Worm (Caenorhabditis elegans) whole organism, L4 larva: ENCODE data around the gene ZK1067.4.

Experiments used
- D1046.2 ChIP-seq: fragments of 200-800 bp; sonication (Bioruptor generic); IDR thresholded peaks from 2 replicates; pipeline ENCODE4 v1.3.6; 2022; ENCODE audit warnings: missing genetic modification characterization, missing compliant biosample characterization
- F37D6.2 ChIP-seq: sonication (generic microtip); optimal IDR thresholded peaks from 2 replicates; lab custom pipeline; 2016; ENCODE audit warnings: mild to moderate bottlenecking, missing genetic modification characterization, missing compliant biosample characterization
- F49E8.2 ChIP-seq: sonication (generic microtip); optimal IDR thresholded peaks from 2 replicates; lab custom pipeline; 2016; ENCODE audit warnings: missing compliant biosample characterization, mild to moderate bottlenecking, missing genetic modification characterization, borderline replicate concordance
- T26A8.4 ChIP-seq: fragments of 200-800 bp; sonication (Bioruptor generic); IDR thresholded peaks from 2 replicates; pipeline ENCODE4 v1.3.6; 2022; ENCODE audit warnings: missing genetic modification characterization, missing compliant biosample characterization
- Y105C5A.15 ChIP-seq: fragments of 200-800 bp; sonication (Bioruptor generic); IDR thresholded peaks from 2 replicates; pipeline ENCODE4 v1.3.6; 2022; ENCODE audit warnings: missing genetic modification characterization, missing compliant biosample characterization
- Y48G9A.11 ChIP-seq: fragments of 200-800 bp; sonication (Bioruptor generic); IDR thresholded peaks from 2 replicates; pipeline ENCODE4 v1.3.6; 2022; ENCODE audit warnings: missing genetic modification reagents, missing genetic modification characterization, missing compliant biosample characterization
- ZK337.2 ChIP-seq: fragments of 200-800 bp; sonication (Bioruptor generic); IDR thresholded peaks from 2 replicates; pipeline ENCODE4 v1.3.6; 2022; ENCODE audit warnings: missing genetic modification reagents, missing genetic modification characterization, missing compliant biosample characterization
- arid-1 ChIP-seq: fragments of 200-800 bp; sonication (Bioruptor generic); conservative IDR thresholded peaks from 2 replicates; pipeline ENCODE4 v1.3.6; 2022; ENCODE audit warnings: missing genetic modification reagents, missing genetic modification characterization, missing compliant biosample characterization
- attf-4 ChIP-seq: sonication (generic microtip); optimal IDR thresholded peaks from 3 replicates; lab custom pipeline; 2017; ENCODE audit warnings: missing biosample characterization, missing genetic modification characterization
- ceh-20 ChIP-seq: fragments of 200-800 bp; sonication (Bioruptor generic); IDR thresholded peaks from 2 replicates; pipeline ENCODE4 v1.3.6; 2022; ENCODE audit warnings: missing genetic modification reagents, missing genetic modification characterization, missing compliant biosample characterization
- ceh-32 ChIP-seq: sonication (generic microtip); optimal IDR thresholded peaks from 2 replicates; lab custom pipeline; 2016; ENCODE audit warnings: mild to moderate bottlenecking, missing genetic modification characterization, missing compliant biosample characterization; ENCODE audit not compliant: poor library complexity
- ceh-44 ChIP-seq: fragments of 200-800 bp; sonication (Bioruptor generic); IDR thresholded peaks from 2 replicates; pipeline ENCODE4 v1.3.6; 2022; ENCODE audit warnings: missing genetic modification reagents, missing genetic modification characterization, missing compliant biosample characterization
- daf-16 ChIP-seq, 3 experiments: sonication (generic microtip); optimal IDR thresholded peaks; 2 replicates each; lab custom pipeline; 2016 to 2017; ENCODE audit warnings: missing genetic modification characterization in 3 of 3, missing genetic modification reagents in 3 of 3, mild to moderate bottlenecking in 2 of 3, missing compliant biosample characterization in 2 of 3, missing biosample characterization in 1 of 3, moderate library complexity in 1 of 3
- dmd-6 ChIP-seq: fragments of 200-800 bp; sonication (Bioruptor generic); IDR thresholded peaks from 2 replicates; pipeline ENCODE4 v1.3.6; 2022; ENCODE audit warnings: missing genetic modification reagents, missing genetic modification characterization, missing compliant biosample characterization
- dpl-1 ChIP-seq: fragments of 150-350 bp; optimal IDR thresholded peaks from 2 replicates; lab custom pipeline; 2014; ENCODE audit warnings: missing biosample characterization, missing genetic modification reagents, missing genetic modification characterization
- dve-1 ChIP-seq: sonication (generic microtip); optimal IDR thresholded peaks from 2 replicates; lab custom pipeline; 2017; ENCODE audit warnings: antibody characterized with exemption, mild to moderate bottlenecking, missing genetic modification characterization, missing compliant biosample characterization; ENCODE audit not compliant: insufficient read depth
- fos-1 ChIP-seq: fragments of 150-350 bp; optimal IDR thresholded peaks from 2 replicates; lab custom pipeline; 2014; ENCODE audit warnings: missing biosample characterization, missing genetic modification characterization
- hlh-11 ChIP-seq: fragments of 200-800 bp; sonication (Bioruptor generic); optimal IDR thresholded peaks from 2 replicates; lab custom pipeline; 2018; ENCODE audit warnings: mild to moderate bottlenecking, missing genetic modification characterization, missing compliant biosample characterization
- hlh-30 ChIP-seq: sonication (generic microtip); optimal IDR thresholded peaks from 2 replicates; lab custom pipeline; 2017; ENCODE audit warnings: antibody characterized with exemption, mild to moderate bottlenecking, missing genetic modification characterization, missing compliant biosample characterization; ENCODE audit not compliant: insufficient read depth
- hmg-1.1 ChIP-seq: fragments of 200-800 bp; sonication (Bioruptor generic); IDR thresholded peaks from 2 replicates; pipeline ENCODE4 v1.3.6; 2022; ENCODE audit warnings: missing genetic modification reagents, missing genetic modification characterization, missing compliant biosample characterization
- lim-7 ChIP-seq: fragments of 200-800 bp; sonication (Bioruptor generic); IDR thresholded peaks from 2 replicates; pipeline ENCODE4 v1.3.6; 2022; ENCODE audit warnings: missing genetic modification characterization, missing compliant biosample characterization
- lin-38 ChIP-seq: fragments of 200-800 bp; sonication (Bioruptor generic); IDR thresholded peaks from 2 replicates; pipeline ENCODE4 v1.3.6; 2022; ENCODE audit warnings: missing genetic modification reagents, missing genetic modification characterization, missing compliant biosample characterization
- lin-39 ChIP-seq: fragments of 150-350 bp; optimal IDR thresholded peaks from 2 replicates; lab custom pipeline; 2014; ENCODE audit warnings: missing biosample characterization, missing genetic modification reagents, missing genetic modification characterization
- lsy-2 ChIP-seq, 2 experiments: fragments of 150-350 bp in 1 of 2; sonication (generic microtip) in 1 of 2; optimal IDR thresholded peaks; 2 replicates each; lab custom pipeline; 2014 to 2017; ENCODE audit warnings: missing biosample characterization in 2 of 2, missing genetic modification characterization in 2 of 2
- madf-9 ChIP-seq: fragments of 200-800 bp; sonication (Bioruptor generic); conservative IDR thresholded peaks from 2 replicates; pipeline ENCODE4 v1.3.6; 2022; ENCODE audit warnings: missing genetic modification reagents, missing genetic modification characterization, missing compliant biosample characterization
- mdt-29 ChIP-seq: fragments of 200-800 bp; sonication (Bioruptor generic); IDR thresholded peaks from 2 replicates; pipeline ENCODE4 v1.3.6; 2022; ENCODE audit warnings: missing genetic modification reagents, missing genetic modification characterization, missing compliant biosample characterization
- mep-1 ChIP-seq: fragments of 150-350 bp; sonication (generic microtip); optimal IDR thresholded peaks from 3 replicates; lab custom pipeline; 2014; ENCODE audit warnings: missing biosample characterization, missing genetic modification characterization
- nhr-237 ChIP-seq: sonication (generic microtip); optimal IDR thresholded peaks from 2 replicates; lab custom pipeline; 2017; ENCODE audit warnings: missing biosample characterization, missing genetic modification characterization
- nhr-28 ChIP-seq: fragments of 150-350 bp; optimal IDR thresholded peaks from 2 replicates; lab custom pipeline; 2014; ENCODE audit warnings: missing biosample characterization, missing genetic modification characterization
- nhr-42 ChIP-seq: fragments of 200-800 bp; sonication (Bioruptor generic); IDR thresholded peaks from 2 replicates; pipeline ENCODE4 v1.3.6; 2022; ENCODE audit warnings: missing genetic modification characterization, missing compliant biosample characterization
- nhr-48 ChIP-seq: sonication (generic microtip); optimal IDR thresholded peaks from 2 replicates; lab custom pipeline; 2016; ENCODE audit warnings: mild to moderate bottlenecking, missing genetic modification characterization, missing compliant biosample characterization
- pha-4 ChIP-seq, 2 experiments: fragments of 150-350 bp in 1 of 2; fragments of 200-800 bp in 1 of 2; sonication (Bioruptor generic) in 1 of 2; IDR thresholded peaks in 1 of 2; optimal IDR thresholded peaks in 1 of 2; 2 replicates each; pipeline versions ENCODE4 v1.3.6 to Lab custom; 2014 to 2022; ENCODE audit warnings: missing genetic modification characterization in 2 of 2, missing genetic modification reagents in 2 of 2, missing biosample characterization in 1 of 2, missing compliant biosample characterization in 1 of 2
- php-3 ChIP-seq: fragments of 200-800 bp; sonication (Bioruptor generic); IDR thresholded peaks from 2 replicates; pipeline ENCODE4 v1.3.6; 2022; ENCODE audit warnings: missing genetic modification reagents, missing genetic modification characterization, missing compliant biosample characterization
- pqm-1 ChIP-seq: sonication (generic microtip); optimal IDR thresholded peaks from 2 replicates; lab custom pipeline; 2017; ENCODE audit warnings: missing biosample characterization, missing genetic modification characterization
- sdz-12 ChIP-seq: fragments of 200-800 bp; sonication (Bioruptor generic); optimal IDR thresholded peaks from 2 replicates; lab custom pipeline; 2018; ENCODE audit warnings: mild to moderate bottlenecking, missing genetic modification characterization, missing compliant biosample characterization
- set-16 ChIP-seq: fragments of 200-800 bp; sonication (Bioruptor generic); IDR thresholded peaks from 2 replicates; pipeline ENCODE4 v1.3.6; 2022; ENCODE audit warnings: missing genetic modification reagents, missing genetic modification characterization, missing compliant biosample characterization
- snpc-4 ChIP-seq: fragments of 150-350 bp; optimal IDR thresholded peaks from 2 replicates; lab custom pipeline; 2014; ENCODE audit warnings: missing biosample characterization, missing genetic modification characterization
- spr-1 ChIP-seq: sonication (generic microtip); optimal IDR thresholded peaks from 2 replicates; lab custom pipeline; 2016; ENCODE audit warnings: mild to moderate bottlenecking, missing genetic modification characterization, missing compliant biosample characterization
- tag-97 ChIP-seq: fragments of 200-800 bp; sonication (Bioruptor generic); IDR thresholded peaks from 2 replicates; pipeline ENCODE4 v1.3.6; 2022; ENCODE audit warnings: missing genetic modification characterization, missing compliant biosample characterization
- unc-62 ChIP-seq, 3 experiments: fragments of 150-350 bp in 1 of 3; sonication (generic microtip); optimal IDR thresholded peaks in 2 of 3; peaks in 1 of 3; 1 replicate in 1 of 3; 2 replicates in 2 of 3; lab custom pipeline; 2014 to 2017; ENCODE audit warnings: missing biosample characterization in 3 of 3, missing genetic modification characterization in 3 of 3, missing genetic modification reagents in 3 of 3, missing genotype in 1 of 3
- vab-7 ChIP-seq: fragments of 200-800 bp; sonication (Bioruptor generic); IDR thresholded peaks from 2 replicates; pipeline ENCODE4 v1.3.6; 2022; ENCODE audit warnings: missing genetic modification reagents, missing genetic modification characterization, missing compliant biosample characterization
- zag-1 ChIP-seq: fragments of 150-350 bp; optimal IDR thresholded peaks from 2 replicates; lab custom pipeline; 2014; ENCODE audit warnings: missing biosample characterization, missing genetic modification characterization
- zip-11 ChIP-seq: fragments of 200-800 bp; sonication (Bioruptor generic); IDR thresholded peaks from 2 replicates; pipeline ENCODE4 v1.3.6; 2022; ENCODE audit warnings: missing genetic modification characterization, missing compliant biosample characterization
- zip-2 ChIP-seq: fragments of 150-350 bp; optimal IDR thresholded peaks from 2 replicates; lab custom pipeline; 2014; ENCODE audit warnings: missing biosample characterization, missing genetic modification characterization
- ztf-7 ChIP-seq: fragments of 150-350 bp; optimal IDR thresholded peaks from 2 replicates; lab custom pipeline; 2014; ENCODE audit warnings: missing biosample characterization, missing genetic modification characterization

The ZK1067.4 gene

DNA sequence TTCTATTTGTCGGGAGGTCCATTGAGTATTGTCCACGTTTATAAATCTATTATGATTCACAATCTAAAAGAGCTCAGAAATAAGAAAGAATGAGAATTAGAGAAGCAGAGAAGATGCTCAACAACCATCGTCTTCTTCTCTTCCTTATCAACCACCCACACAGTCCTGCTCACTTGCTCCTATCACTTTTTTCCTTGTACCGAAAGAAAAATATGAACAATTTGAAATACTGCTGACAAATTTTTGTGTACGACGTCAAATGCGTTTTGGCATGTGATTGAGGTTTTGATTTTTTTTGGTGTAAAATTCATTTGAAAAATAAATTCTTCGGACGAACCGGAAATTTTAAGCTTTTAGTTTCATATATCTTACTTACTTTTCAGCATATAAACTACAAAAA lies 13.9 kb upstream of the ZK1067.4 start:
- TF ChIP-seq mep-1 (tag; lab: Kevin White, UChicago), result peak; percentile 2
- no peak for TF ChIP-seq mdt-29
- no peak for TF ChIP-seq ceh-20 (GFP tag; lab: Robert Waterston, UW)
- TF ChIP-seq hlh-11 (tag; lab: Kevin White, UChicago), result peak; percentile 67
- TF ChIP-seq dve-1 (tag; lab: Kevin White, UChicago), result peak; percentile 46
- TF ChIP-seq dmd-6, result peak; percentile 58; the same call in 1 of the 2 replicates
- TF ChIP-seq daf-16 (GFP tag; optimal IDR thresholded peaks at IDR 0.05; lab: Kevin White, UChicago), result no peak
- TF ChIP-seq daf-16 (tag; optimal IDR thresholded peaks at IDR 0.05; lab: Kevin White, UChicago), result peak; percentile 79
- TF ChIP-seq php-3 (GFP tag; lab: Robert Waterston, UW), result no peak
- peak; percentile 43 for TF ChIP-seq nhr-28
- TF ChIP-seq pqm-1 (tag; lab: Kevin White, UChicago), result peak; percentile 86
- no peak for TF ChIP-seq zip-11 (GFP tag; lab: Robert Waterston, UW)
- no peak for TF ChIP-seq Y48G9A.11
- TF ChIP-seq hlh-30, result peak; percentile 53
- no peak for TF ChIP-seq F37D6.2 (tag; lab: Kevin White, UChicago)
- TF ChIP-seq ZK337.2 (GFP tag; lab: Robert Waterston, UW), result no peak
- TF ChIP-seq, all 104 proteins: peak for 8

DNA sequence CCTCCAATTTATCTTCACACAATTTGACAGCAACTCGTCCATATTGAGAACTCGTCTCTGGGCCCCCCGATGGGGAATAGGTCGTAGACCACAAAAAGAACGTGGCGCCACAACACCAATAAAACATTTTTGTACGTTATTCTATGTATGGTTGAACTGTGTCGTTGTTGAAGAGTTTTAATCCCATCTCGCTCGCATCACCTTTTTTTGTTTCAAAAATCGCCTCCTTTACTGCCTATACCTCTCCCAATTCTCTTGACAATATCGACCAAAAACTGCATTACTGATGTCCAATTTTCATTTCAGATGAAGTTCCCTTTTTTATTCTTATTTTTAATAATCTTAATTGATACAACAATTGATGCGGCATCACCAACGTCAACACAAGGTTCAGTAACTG lies 13.0 kb upstream of the ZK1067.4 start, which contains the start of gene let-23:
Gene let-23 (plus strand): TSS at position 301 of the 400 bp plus-strand sequence.
- TF ChIP-seq attf-4 (tag; lab: Kevin White, UChicago) (no peak), dmd-6 (no peak), lin-39 (tag; lab: Kevin White, UChicago) (no peak), spr-1 (tag; lab: Kevin White, UChicago) (no peak), fos-1 (tag; lab: Kevin White, UChicago) (no peak), ceh-44 (GFP tag; lab: Robert Waterston, UW) (no peak), zag-1 (no peak), set-16 (GFP tag; lab: Robert Waterston, UW) (no peak), mep-1 (tag; lab: Kevin White, UChicago) (no peak), lsy-2 (tag; optimal IDR thresholded peaks at IDR 0.05; lab: Kevin White, UChicago) (no peak), pha-4 (GFP tag; IDR thresholded peaks at IDR 0.05; lab: Robert Waterston, UW) (no peak), pha-4 (tag; optimal IDR thresholded peaks at IDR 0.05; lab: Kevin White, UChicago) (no peak), Y48G9A.11 (no peak), ceh-32 (tag; lab: Kevin White, UChicago) (no peak), nhr-237 (no peak), zip-2 (no peak)

- TF ChIP-seq snpc-4 (tag; lab: Kevin White, UChicago) (peak; percentile 83), nhr-48 (tag; lab: Kevin White, UChicago) (peak; percentile 28), hmg-1.1 (GFP tag; lab: Robert Waterston, UW) (no peak), unc-62 (GFP tag; optimal IDR thresholded peaks at IDR 0.05 in 1 of 2; lab: Kevin White, UChicago) (peak in 1 of 2 experiments; percentile 48), unc-62 (tag; optimal IDR thresholded peaks at IDR 0.05; lab: Kevin White, UChicago) (no peak), hlh-30 (peak; percentile 43), pqm-1 (tag; lab: Kevin White, UChicago) (no peak), tag-97 (GFP tag; lab: Robert Waterston, UW) (no peak), mep-1 (tag; lab: Kevin White, UChicago) (peak; percentile 61), Y105C5A.15 (GFP tag; lab: Robert Waterston, UW) (no peak), dmd-6 (peak; percentile 73), php-3 (GFP tag; lab: Robert Waterston, UW) (no peak), ztf-7 (tag; lab: Kevin White, UChicago) (no peak), madf-9 (GFP tag; lab: Robert Waterston, UW) (0 out of 2 replicates have a peak, but pooled peaks have one; percentile 32), daf-16 (GFP tag; optimal IDR thresholded peaks at IDR 0.05; lab: Kevin White, UChicago) (peak; percentile 56 to 75), daf-16 (tag; optimal IDR thresholded peaks at IDR 0.05; lab: Kevin White, UChicago) (peak; percentile 57), lsy-2 (tag; optimal IDR thresholded peaks at IDR 0.05; lab: Kevin White, UChicago) (peak in 1 of 2 experiments; percentile 68), nhr-42 (GFP tag; lab: Robert Waterston, UW) (0 out of 2 replicates have a peak, but pooled peaks have one; percentile 64), F49E8.2 (tag; lab: Kevin White, UChicago) (peak; percentile 30), lin-38 (GFP tag; lab: Robert Waterston, UW) (peak; percentile 76), sdz-12 (GFP tag; lab: Kevin White, UChicago) (no peak), arid-1 (GFP tag; lab: Robert Waterston, UW) (peak; percentile 69; the same call in 1 of the 2 replicates), vab-7 (GFP tag; lab: Robert Waterston, UW) (peak; percentile 65; the same call in 1 of the 2 replicates), T26A8.4 (peak; percentile 86), dpl-1 (peak; percentile 15), D1046.2 (0 out of 2 replicates have a peak, but pooled peaks have one; percentile 7), lim-7 (GFP tag; lab: Robert Waterston, UW) (peak; percentile 75), hlh-11 (tag; lab: Kevin White, UChicago) (peak; percentile 67)
These were observed 1.5 kb downstream of the ZK1067.4 start for ce11 chrII:9211684-9212083.
